5 worm cellular contexts compared by ENCODE assay signal in the genomic region with DNA sequence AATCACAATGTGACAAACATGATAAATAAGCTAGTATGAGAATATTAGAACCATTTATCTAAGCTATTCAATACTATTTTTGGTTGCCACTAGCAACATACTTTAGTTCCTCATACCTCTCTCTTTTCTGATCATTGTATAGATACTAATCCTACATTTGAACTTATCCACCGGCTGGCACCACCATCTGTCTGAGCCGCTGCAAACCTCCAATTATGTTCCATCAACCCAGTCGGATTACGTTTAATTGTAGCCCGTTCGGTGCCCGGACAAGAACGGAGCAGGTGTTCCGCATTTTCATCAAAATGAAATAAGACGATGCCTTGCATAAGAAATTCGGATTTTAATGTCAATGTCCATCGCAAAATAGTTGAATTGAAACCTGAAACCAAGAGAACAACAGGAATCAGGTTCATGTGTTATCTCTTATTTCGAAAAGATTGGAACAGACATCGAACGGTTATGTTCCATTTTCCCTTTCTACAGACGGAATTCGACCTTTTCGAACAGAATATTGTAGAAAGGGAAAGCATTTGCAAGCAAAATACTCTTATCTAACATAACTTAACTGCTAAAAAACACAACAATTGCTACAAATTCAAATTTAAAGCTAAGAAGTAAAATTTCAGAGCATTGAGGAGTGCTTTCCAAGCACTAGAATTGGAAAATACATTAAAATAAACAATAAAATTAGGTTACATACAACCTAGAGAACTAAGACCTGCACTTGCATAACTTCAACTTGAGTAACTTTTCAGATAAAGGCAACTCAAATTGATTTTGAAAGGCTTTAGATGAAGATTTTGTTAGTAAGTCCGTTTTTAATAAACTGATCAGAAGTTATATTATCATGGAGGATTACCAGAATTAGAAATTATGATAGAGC.
TF ChIP-seq lines count a peak whose summit lies in the region.

No protein-coding gene starts in this region.

TF ChIP-seq in whole organism, L1 larva, 84 proteins besides CTCF, POLR2A, EP300 and RAD21:
- TF ChIP-seq blmp-1 (tag; optimal IDR thresholded peaks at IDR 0.05; lab: Kevin White, UChicago) (peak; percentile 58), sox-4 (tag; optimal IDR thresholded peaks at IDR 0.05; lab: Kevin White, UChicago) (no peak), rnt-1 (tag; optimal IDR thresholded peaks at IDR 0.05; lab: Kevin White, UChicago) (no peak), efl-1 (optimal IDR thresholded peaks at IDR 0.05; lab: Kevin White, UChicago) (no peak), efl-1 (GFP tag; optimal IDR thresholded peaks at IDR 0.05 in 1 of 2; lab: Kevin White, UChicago) (peak in 1 of 2 experiments; percentile 41), lin-39 (tag; optimal IDR thresholded peaks at IDR 0.05; lab: Kevin White, UChicago) (no peak), irx-1 (tag; optimal IDR thresholded peaks at IDR 0.05; lab: Kevin White, UChicago) (no peak), dsc-1 (tag; optimal IDR thresholded peaks at IDR 0.05; lab: Kevin White, UChicago) (peak; percentile 5), ces-1 (GFP tag; optimal IDR thresholded peaks at IDR 0.05; lab: Kevin White, UChicago) (no peak), sptf-1 (tag; optimal IDR thresholded peaks at IDR 0.05; lab: Kevin White, UChicago) (no peak), mef-2 (tag; optimal IDR thresholded peaks at IDR 0.05; lab: Kevin White, UChicago) (no peak), aha-1 (tag; optimal IDR thresholded peaks at IDR 0.05; lab: Kevin White, UChicago) (no peak)

TF ChIP-seq in whole organism, L3 larva, 47 proteins besides CTCF, POLR2A, EP300 and RAD21 (continues in another document):
- TF ChIP-seq ztf-11 (tag; optimal IDR thresholded peaks at IDR 0.05; lab: Kevin White, UChicago) = no peak
- no peak for TF ChIP-seq nhr-67 (tag; optimal IDR thresholded peaks at IDR 0.05; lab: Kevin White, UChicago)
- no peak for TF ChIP-seq jun-1 (tag; optimal IDR thresholded peaks at IDR 0.05; lab: Kevin White, UChicago)
- TF ChIP-seq egl-5 (tag; optimal IDR thresholded peaks at IDR 0.05; lab: Kevin White, UChicago) = no peak
- no peak for TF ChIP-seq nhr-77 (tag; optimal IDR thresholded peaks at IDR 0.05; lab: Kevin White, UChicago)
- no peak for TF ChIP-seq nhr-12 (tag; optimal IDR thresholded peaks at IDR 0.05; lab: Kevin White, UChicago)
- no peak for TF ChIP-seq fos-1 (tag; optimal IDR thresholded peaks at IDR 0.05; lab: Kevin White, UChicago)
- no peak for TF ChIP-seq nhr-76 (tag; optimal IDR thresholded peaks at IDR 0.05; lab: Kevin White, UChicago)
- peak; percentile 67 for TF ChIP-seq nhr-25 (tag; optimal IDR thresholded peaks at IDR 0.05; lab: Kevin White, UChicago)
- no peak for TF ChIP-seq snpc-4 (tag; optimal IDR thresholded peaks at IDR 0.05; lab: Kevin White, UChicago)
- no peak for TF ChIP-seq ZK546.5 (tag; optimal IDR thresholded peaks at IDR 0.05; lab: Kevin White, UChicago)
- peak; percentile 7 for TF ChIP-seq nhr-43 (tag; optimal IDR thresholded peaks at IDR 0.05; lab: Kevin White, UChicago; ENCODE audit: poor library complexity, severe bottlenecking)
- TF ChIP-seq ceh-28 (tag; optimal IDR thresholded peaks at IDR 0.05; lab: Kevin White, UChicago) = no peak
- TF ChIP-seq ama-1 (optimal IDR thresholded peaks at IDR 0.05; lab: Kevin White, UChicago) = no peak
- TF ChIP-seq sea-2 (GFP tag; optimal IDR thresholded peaks at IDR 0.05; lab: Kevin White, UChicago) = no peak
- TF ChIP-seq egl-27 (tag; optimal IDR thresholded peaks at IDR 0.05; lab: Kevin White, UChicago) = no peak
- no peak for TF ChIP-seq zag-1 (tag; optimal IDR thresholded peaks at IDR 0.05; lab: Kevin White, UChicago)
- TF ChIP-seq daf-12 (tag; optimal IDR thresholded peaks at IDR 0.05; lab: Kevin White, UChicago) = no peak

TF ChIP-seq in whole organism, early embryonic, 17 proteins besides CTCF, POLR2A, EP300 and RAD21:
- TF ChIP-seq sea-1 (GFP tag; conservative IDR thresholded peaks at IDR 0.05; lab: Robert Waterston, UW) (no peak), ceh-13 (GFP tag; optimal IDR thresholded peaks at IDR 0.05; lab: Kevin White, UChicago) (no peak), aly-1 (tag; optimal IDR thresholded peaks at IDR 0.05; lab: Kevin White, UChicago) (no peak), tra-4 (tag; optimal IDR thresholded peaks at IDR 0.05; lab: Kevin White, UChicago) (no peak), scrt-1 (GFP tag; IDR thresholded peaks at IDR 0.05; lab: Robert Waterston, UW) (no peak), hnd-1 (tag; optimal IDR thresholded peaks at IDR 0.05; lab: Kevin White, UChicago) (no peak), ama-1 (optimal IDR thresholded peaks at IDR 0.05; lab: Kevin White, UChicago) (no peak), hmg-4 (GFP tag; optimal IDR thresholded peaks at IDR 0.05; lab: Kevin White, UChicago) (peak; percentile 42), ceh-36 (tag; optimal IDR thresholded peaks at IDR 0.05; lab: Kevin White, UChicago) (peak; percentile 22), hmbx-1 (tag; optimal IDR thresholded peaks at IDR 0.05; lab: Kevin White, UChicago) (no peak), B0310.2 (tag; optimal IDR thresholded peaks at IDR 0.05; lab: Kevin White, UChicago) (no peak)

TF ChIP-seq in whole organism, midembryonic, 9 proteins besides CTCF, POLR2A, EP300 and RAD21:
- TF ChIP-seq tab-1 (GFP tag; IDR thresholded peaks at IDR 0.05; lab: Robert Waterston, UW) (no peak), ztf-23 (GFP tag; IDR thresholded peaks at IDR 0.05; lab: Robert Waterston, UW) (no peak), T22C8.4 (GFP tag; IDR thresholded peaks at IDR 0.05; lab: Robert Waterston, UW) (no peak), cog-1 (tag; optimal IDR thresholded peaks at IDR 0.05; lab: Kevin White, UChicago) (peak; percentile 13), flt-1 (GFP tag; IDR thresholded peaks at IDR 0.05; lab: Robert Waterston, UW) (peak; percentile 49; the same call in 1 of the 2 replicates), klf-2 (GFP tag; conservative IDR thresholded peaks at IDR 0.05; lab: Robert Waterston, UW) (no peak), ref-1 (GFP tag; conservative IDR thresholded peaks at IDR 0.05; lab: Robert Waterston, UW) (no peak)

TF ChIP-seq in whole organism, young adult, 124 proteins besides CTCF, POLR2A, EP300 and RAD21:
- no peak for TF ChIP-seq lir-1 (GFP tag; conservative IDR thresholded peaks at IDR 0.05; lab: Robert Waterston, UW)
- TF ChIP-seq madf-3 (GFP tag; IDR thresholded peaks at IDR 0.05; lab: Robert Waterston, UW) = 0 out of 2 replicates have a peak, but pooled peaks have one; percentile 18
- no peak for TF ChIP-seq ztf-22 (GFP tag; optimal IDR thresholded peaks at IDR 0.05; lab: Kevin White, UChicago)
- no peak for TF ChIP-seq dpff-1 (tag; optimal IDR thresholded peaks at IDR 0.05; lab: Kevin White, UChicago)
- TF ChIP-seq F33H1.4 (GFP tag; IDR thresholded peaks at IDR 0.05; lab: Robert Waterston, UW) = no peak
